Fruit fly (Drosophila melanogaster) whole organism, pupa: Measurements from ENCODE around the gene Arf4.
A peak's percentile ranks its signal among the peaks of the same experiment; 100 is the strongest.

Source experiments
- CG14655 ChIP-seq: fragments of 200-800 bp; sonication (Bioruptor generic); optimal IDR thresholded peaks from 3 replicates; lab custom pipeline; 2017; ENCODE audit warnings: mild to moderate bottlenecking, missing biosample characterization, missing genetic modification reagents, missing genetic modification characterization
- D1 ChIP-seq: fragments of 200-800 bp; sonication (Bioruptor generic); optimal IDR thresholded peaks from 2 replicates; lab custom pipeline; 2018; ENCODE audit warnings: missing biosample characterization, mild to moderate bottlenecking, missing genetic modification characterization, moderate library complexity
- Pif1A ChIP-seq: fragments of 200-800 bp; sonication (Bioruptor generic); optimal IDR thresholded peaks from 3 replicates; lab custom pipeline; 2016; ENCODE audit warnings: missing biosample characterization, missing genetic modification characterization
- Snoo ChIP-seq: fragments of 200-800 bp; sonication (Bioruptor generic); optimal IDR thresholded peaks from 3 replicates; lab custom pipeline; 2017; ENCODE audit warnings: missing biosample characterization, mild to moderate bottlenecking, missing genetic modification characterization, inconsistent platforms

dm6 chr4:1112867-1113769 is 10.8 kb upstream of the Arf4 start:
- TF ChIP-seq CG14655 (GFP tag; lab: Kevin White, UChicago) (peak; percentile 95), Pif1A (peak; percentile 97), D1 (tag; lab: Kevin White, UChicago) (peak; percentile 48), Snoo (tag; lab: Kevin White, UChicago) (peak; percentile 89)
